Worm (Caenorhabditis elegans) whole organism, late embryonic: ENCODE data around the gene VZK822L.2.
A peak's percentile ranks its signal among the peaks of the same experiment; 100 is the strongest.

Source experiments
- ama-1 ChIP-seq: fragments of 150-350 bp; optimal IDR thresholded peaks from 2 replicates; lab custom pipeline; 2014
- nhr-11 ChIP-seq: fragments of 150-350 bp; optimal IDR thresholded peaks from 2 replicates; lab custom pipeline; 2014; ENCODE audit warnings: missing biosample characterization, missing genetic modification characterization
- npax-4 ChIP-seq: sonication (generic microtip); optimal IDR thresholded peaks from 2 replicates; lab custom pipeline; 2016; ENCODE audit warnings: missing genetic modification characterization, missing compliant biosample characterization
- pha-2 ChIP-seq: sonication (generic microtip); optimal IDR thresholded peaks from 2 replicates; lab custom pipeline; 2017; ENCODE audit warnings: mild to moderate bottlenecking, missing genetic modification characterization, missing compliant biosample characterization
- sox-2 ChIP-seq: fragments of 200-800 bp; sonication (Bioruptor generic); IDR thresholded peaks from 2 replicates; pipeline ENCODE4 v1.3.6; 2022; ENCODE audit warnings: missing genetic modification reagents, missing genetic modification characterization, missing compliant biosample characterization
- unc-42 ChIP-seq: sonication (generic microtip); optimal IDR thresholded peaks from 2 replicates; lab custom pipeline; 2016; ENCODE audit warnings: missing genotype, missing genetic modification characterization, missing compliant biosample characterization
- unc-55 ChIP-seq: sonication (generic microtip); optimal IDR thresholded peaks from 2 replicates; lab custom pipeline; 2017; ENCODE audit warnings: missing biosample characterization, missing genetic modification reagents, missing genetic modification characterization

- TF ChIP-seq pha-2 (tag; lab: Kevin White, UChicago): no peak
- no peak for TF ChIP-seq nhr-11 (tag; lab: Kevin White, UChicago)
- TF ChIP-seq unc-55 (GFP tag; lab: Kevin White, UChicago): peak; percentile 37
- TF ChIP-seq unc-42 (tag; lab: Kevin White, UChicago): no peak
- no peak for TF ChIP-seq sox-2 (GFP tag; lab: Robert Waterston, UW)
- TF ChIP-seq npax-4 (tag; lab: Kevin White, UChicago): no peak
- TF ChIP-seq ama-1 (lab: Kevin White, UChicago): no peak
Observed at ce11 chrIV:11956387-11956786, 44.6 kb downstream of the VZK822L.2 start.
